Worm (Caenorhabditis elegans): ENCODE data around the gene mfn-1.
A peak's percentile ranks its signal among the peaks of the same experiment; 100 is the strongest.

The mfn-1 gene

ce11 chrII:11484600-11484999, 12.8 kb upstream of the mfn-1 start:
- TF ChIP-seq nhr-12 (tag; optimal IDR thresholded peaks at IDR 0.05) (no peak), unc-120 (tag; optimal IDR thresholded peaks at IDR 0.05; ENCODE audit: poor library complexity, severe bottlenecking) (peak; percentile 94), ceh-43 (GFP tag; optimal IDR thresholded peaks at IDR 0.05) (peak; percentile 93), ham-2 (GFP tag; optimal IDR thresholded peaks at IDR 0.05) (peak; percentile 95), M03D4.4 (tag; optimal IDR thresholded peaks at IDR 0.05) (peak; percentile 97), nhr-237 (tag; optimal IDR thresholded peaks at IDR 0.05) (no peak), ceh-39 (tag; optimal IDR thresholded peaks at IDR 0.05) (no peak), pha-4 (tag; optimal IDR thresholded peaks at IDR 0.05) (peak; percentile 66), mls-2 (tag; optimal IDR thresholded peaks at IDR 0.05) (peak; percentile 99), bed-3 (GFP tag; optimal IDR thresholded peaks at IDR 0.05) (peak; percentile 92), flh-1 (GFP tag; optimal IDR thresholded peaks at IDR 0.05) (peak; percentile 96), nhr-28 (tag; optimal IDR thresholded peaks at IDR 0.05) (peak; percentile 48), ztf-11 (tag; optimal IDR thresholded peaks at IDR 0.05) (peak; percentile 58), mab-5 (tag; optimal IDR thresholded peaks at IDR 0.05) (no peak), lin-13 (tag; optimal IDR thresholded peaks at IDR 0.05) (peak; percentile 81), lin-32 (GFP tag; optimal IDR thresholded peaks at IDR 0.05) (peak; percentile 96), cnd-1 (tag; optimal IDR thresholded peaks at IDR 0.05) (peak; percentile 98), unc-62 (GFP tag; optimal IDR thresholded peaks at IDR 0.05) (peak; percentile 74), sptf-1 (tag; optimal IDR thresholded peaks at IDR 0.05) (peak; percentile 100), hlh-1 (tag; optimal IDR thresholded peaks at IDR 0.05) (no peak), sem-2 (GFP tag; optimal IDR thresholded peaks at IDR 0.05) (peak; percentile 94), ces-1 (GFP tag; optimal IDR thresholded peaks at IDR 0.05) (no peak), mep-1 (tag; optimal IDR thresholded peaks at IDR 0.05) (peak; percentile 80), tbx-8 (GFP tag; optimal IDR thresholded peaks at IDR 0.05) (peak; percentile 93), elt-1 (tag; optimal IDR thresholded peaks at IDR 0.05; ENCODE audit: borderline replicate concordance, insufficient read depth) (no peak), zip-8 (tag; optimal IDR thresholded peaks at IDR 0.05) (no peak), lsy-2 (tag; optimal IDR thresholded peaks at IDR 0.05) (peak; percentile 84), ceh-83 (GFP tag; optimal IDR thresholded peaks at IDR 0.05) (peak; percentile 99), nhr-76 (tag; optimal IDR thresholded peaks at IDR 0.05) (no peak), nhr-2 (tag; optimal IDR thresholded peaks at IDR 0.05) (no peak), drap-1 (GFP tag; optimal IDR thresholded peaks at IDR 0.05) (peak; percentile 98), elt-3 (tag; optimal IDR thresholded peaks at IDR 0.05) (no peak), unc-39 (tag; optimal IDR thresholded peaks at IDR 0.05) (no peak), snpc-4 (tag; optimal IDR thresholded peaks at IDR 0.05) (no peak), blmp-1 (tag; optimal IDR thresholded peaks at IDR 0.05) (no peak)

DNA sequence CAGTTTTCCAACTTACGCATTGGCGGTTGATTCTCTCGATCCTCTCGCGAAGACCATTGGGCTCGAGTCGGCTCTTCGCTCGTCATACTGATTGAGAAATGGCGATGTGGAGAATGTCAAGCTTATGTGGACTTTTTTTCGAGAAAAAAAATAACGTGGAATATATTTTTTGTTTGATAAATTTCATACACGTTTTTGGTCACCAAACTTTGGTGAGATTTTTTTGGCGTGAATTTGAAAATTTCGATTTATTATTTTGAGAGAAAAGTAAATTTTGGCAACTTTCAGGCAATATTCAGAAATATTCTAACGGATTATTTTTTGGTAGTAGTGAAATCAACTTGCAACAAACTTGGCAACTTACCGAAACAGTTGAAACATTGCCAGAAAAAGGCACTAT, 7.3 kb upstream of the mfn-1 start, which contains the start of gene W02B12.12:
W02B12.12 (minus strand) TSS at position 101 of the 400 bp plus-strand sequence.
- TF ChIP-seq lin-32 (GFP tag; optimal IDR thresholded peaks at IDR 0.05) (no peak), drap-1 (GFP tag; optimal IDR thresholded peaks at IDR 0.05) (no peak), cnd-1 (tag; optimal IDR thresholded peaks at IDR 0.05) (no peak)

DNA sequence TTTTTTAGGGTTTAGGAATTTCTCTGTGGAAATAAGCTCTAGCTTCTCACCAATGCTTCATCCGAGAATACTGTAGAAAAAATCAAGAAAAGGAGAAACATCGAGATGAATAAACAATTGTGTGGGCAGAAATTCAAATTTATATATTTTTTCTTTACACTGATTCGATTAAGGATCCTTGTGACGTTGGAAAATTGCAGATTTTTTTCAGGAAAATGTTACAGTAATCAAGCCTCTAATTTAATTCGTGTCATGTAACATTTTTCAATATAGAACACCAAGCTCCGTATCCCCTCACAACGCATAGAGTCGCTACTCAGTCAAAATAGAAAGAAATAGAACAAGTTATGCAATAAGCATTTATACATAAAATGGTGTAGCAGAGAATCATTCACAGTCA, 4.6 kb upstream of the mfn-1 start, which contains the start of gene W02B12.16:
W02B12.16 (minus strand) TSS at position 101 of the 400 bp plus-strand sequence.
- TF ChIP-seq sptf-1 (tag; optimal IDR thresholded peaks at IDR 0.05) (no peak), mls-2 (tag; optimal IDR thresholded peaks at IDR 0.05) (no peak), nhr-28 (tag; optimal IDR thresholded peaks at IDR 0.05) (no peak), pha-4 (tag; optimal IDR thresholded peaks at IDR 0.05) (no peak), ceh-83 (GFP tag; optimal IDR thresholded peaks at IDR 0.05) (no peak), ceh-39 (tag; optimal IDR thresholded peaks at IDR 0.05) (no peak), M03D4.4 (tag; optimal IDR thresholded peaks at IDR 0.05) (no peak), lin-32 (GFP tag; optimal IDR thresholded peaks at IDR 0.05) (no peak), nhr-12 (tag; optimal IDR thresholded peaks at IDR 0.05) (no peak), unc-120 (tag; optimal IDR thresholded peaks at IDR 0.05; ENCODE audit: poor library complexity, severe bottlenecking) (no peak), ham-2 (GFP tag; optimal IDR thresholded peaks at IDR 0.05) (no peak), ceh-43 (GFP tag; optimal IDR thresholded peaks at IDR 0.05) (no peak), drap-1 (GFP tag; optimal IDR thresholded peaks at IDR 0.05) (no peak), bed-3 (GFP tag; optimal IDR thresholded peaks at IDR 0.05) (no peak), hlh-1 (tag; optimal IDR thresholded peaks at IDR 0.05) (no peak), snpc-4 (tag; optimal IDR thresholded peaks at IDR 0.05) (no peak), ces-1 (GFP tag; optimal IDR thresholded peaks at IDR 0.05) (no peak)

All from whole organism, mixed stage, embryonic.